Worm (Caenorhabditis elegans): ENCODE data around the gene srbc-78.

srbc-78 gene

ce11 chrV:20489102-20489501, at the start of gene srbc-78:
srbc-78 (minus strand) TSS chrV:20489202.
- TF ChIP-seq ceh-82 (tag; optimal IDR thresholded peaks at IDR 0.05) (no peak), ztf-1 (GFP tag; conservative IDR thresholded peaks at IDR 0.05) (no peak), ZK546.5 (tag; optimal IDR thresholded peaks at IDR 0.05) (no peak), nhr-25 (tag; optimal IDR thresholded peaks at IDR 0.05) (no peak)

ce11 chrV:20536208-20536607, 47.2 kb upstream of the srbc-78 start, which contains the start of gene Y38H6C.15:
Y38H6C.15 (minus strand) TSS chrV:20536308.
- TF ChIP-seq R02D3.7 (tag; optimal IDR thresholded peaks at IDR 0.05) (no peak), Y55F3AM.14 (GFP tag; optimal IDR thresholded peaks at IDR 0.05) (no peak), lin-39 (tag; optimal IDR thresholded peaks at IDR 0.05) (no peak), elt-1 (tag; optimal IDR thresholded peaks at IDR 0.05) (no peak), sma-9 (GFP tag; optimal IDR thresholded peaks at IDR 0.05) (no peak), sma-9 (tag; optimal IDR thresholded peaks at IDR 0.05) (no peak), sem-4 (tag; optimal IDR thresholded peaks at IDR 0.05) (no peak), unc-39 (tag; optimal IDR thresholded peaks at IDR 0.05) (no peak), lsy-2 (tag; optimal IDR thresholded peaks at IDR 0.05) (no peak), C34F6.9 (tag; optimal IDR thresholded peaks at IDR 0.05) (no peak), peb-1 (tag; optimal IDR thresholded peaks at IDR 0.05) (no peak), ztf-1 (GFP tag; conservative IDR thresholded peaks at IDR 0.05) (no peak), ztf-11 (tag; optimal IDR thresholded peaks at IDR 0.05) (no peak), nhr-12 (tag; optimal IDR thresholded peaks at IDR 0.05) (no peak), elt-3 (tag; optimal IDR thresholded peaks at IDR 0.05) (no peak)

ce11 chrV:20534072-20534471, 45.1 kb upstream of the srbc-78 start, which contains the start of gene famh-161:
famh-161 (minus strand) TSS chrV:20534172.
- TF ChIP-seq lin-11 (tag; optimal IDR thresholded peaks at IDR 0.05) (no peak), unc-62 (GFP tag; optimal IDR thresholded peaks at IDR 0.05) (no peak), sem-4 (tag; optimal IDR thresholded peaks at IDR 0.05) (no peak)

- no peak for TF ChIP-seq lsy-2 (tag; optimal IDR thresholded peaks at IDR 0.05)
Measured at ce11 chrV:20527493-20527892, 38.5 kb upstream of the srbc-78 start, which contains the start of gene Y38H6C.13. Y38H6C.13 (plus strand) TSS chrV:20527793.

- TF ChIP-seq lin-39 (tag; optimal IDR thresholded peaks at IDR 0.05) (no peak), lin-13 (GFP tag; optimal IDR thresholded peaks at IDR 0.05) (no peak), fos-1 (tag; optimal IDR thresholded peaks at IDR 0.05) (peak; percentile 98), nhr-25 (tag; optimal IDR thresholded peaks at IDR 0.05) (no peak), C34F6.9 (tag; optimal IDR thresholded peaks at IDR 0.05) (no peak), peb-1 (tag; optimal IDR thresholded peaks at IDR 0.05) (no peak), nhr-10 (tag; optimal IDR thresholded peaks at IDR 0.05) (no peak), gmeb-1 (tag; optimal IDR thresholded peaks at IDR 0.05) (peak; percentile 17), nhr-11 (tag; optimal IDR thresholded peaks at IDR 0.05) (no peak), ztf-1 (GFP tag; conservative IDR thresholded peaks at IDR 0.05) (no peak), unc-55 (GFP tag; optimal IDR thresholded peaks at IDR 0.05) (no peak), mdl-1 (tag; optimal IDR thresholded peaks at IDR 0.05) (no peak), F13H6.1 (tag; optimal IDR thresholded peaks at IDR 0.05) (no peak), unc-62 (GFP tag; optimal IDR thresholded peaks at IDR 0.05) (no peak), blmp-1 (tag; optimal IDR thresholded peaks at IDR 0.05; ENCODE audit: insufficient read depth) (no peak), ama-1 (optimal IDR thresholded peaks at IDR 0.05) (no peak), lsy-2 (tag; optimal IDR thresholded peaks at IDR 0.05) (no peak), ZK546.5 (tag; optimal IDR thresholded peaks at IDR 0.05) (no peak), sma-9 (GFP tag; optimal IDR thresholded peaks at IDR 0.05) (peak; percentile 64), sma-9 (tag; optimal IDR thresholded peaks at IDR 0.05) (no peak), egl-27 (tag; optimal IDR thresholded peaks at IDR 0.05) (no peak), nhr-77 (tag; optimal IDR thresholded peaks at IDR 0.05) (no peak), lin-11 (tag; optimal IDR thresholded peaks at IDR 0.05) (no peak)
Measured at ce11 chrV:20525816-20526459, 36.9 kb upstream of the srbc-78 start, which contains the start of the genes srh-166 and Y38H6C.24. srh-166 (minus strand) TSS chrV:20525866. Y38H6C.24 (plus strand) TSS chrV:20526435.

ce11 chrV:20522219-20522618, 33.2 kb upstream of the srbc-78 start, which contains the start of the genes Y38H6C.9 and fbxa-150:
Y38H6C.9 (minus strand) TSS chrV:20522270.
fbxa-150 (plus strand) TSS chrV:20522598.
- TF ChIP-seq unc-55 (GFP tag; optimal IDR thresholded peaks at IDR 0.05) (peak; percentile 65), C34F6.9 (tag; optimal IDR thresholded peaks at IDR 0.05) (peak; percentile 75), fos-1 (tag; optimal IDR thresholded peaks at IDR 0.05) (peak; percentile 23), F13H6.1 (tag; optimal IDR thresholded peaks at IDR 0.05) (no peak)

Measured in whole organism, L2 larva.